Worm (Caenorhabditis elegans) whole organism, midembryonic: ENCODE results near the gene T25G12.11.

Experiments used
- T22C8.4 ChIP-seq: fragments of 200-800 bp; sonication (Bioruptor generic); IDR thresholded peaks from 2 replicates; pipeline ENCODE4 v1.3.6; 2022; ENCODE audit warnings: missing genetic modification characterization, missing compliant biosample characterization
- cog-1 ChIP-seq: sonication (generic microtip); optimal IDR thresholded peaks from 2 replicates; lab custom pipeline; 2016; ENCODE audit warnings: missing genetic modification characterization, missing compliant biosample characterization
- flt-1 ChIP-seq: fragments of 200-800 bp; sonication (Bioruptor generic); IDR thresholded peaks from 2 replicates; pipeline ENCODE4 v1.3.6; 2022; ENCODE audit warnings: missing genetic modification characterization, missing compliant biosample characterization
- klf-2 ChIP-seq: fragments of 200-800 bp; sonication (Bioruptor generic); conservative IDR thresholded peaks from 2 replicates; pipeline ENCODE4 v1.3.6; 2022; ENCODE audit warnings: missing genetic modification reagents, missing genetic modification characterization, missing compliant biosample characterization
- med-1 ChIP-seq: sonication (generic microtip); optimal IDR thresholded peaks from 2 replicates; lab custom pipeline; 2017; ENCODE audit warnings: missing genetic modification characterization, mild to moderate bottlenecking, missing compliant biosample characterization, antibody characterized with exemption, missing genetic modification reagents; ENCODE audit not compliant: insufficient read depth
- ref-1 ChIP-seq: fragments of 200-800 bp; sonication (Bioruptor generic); conservative IDR thresholded peaks from 2 replicates; pipeline ENCODE4 v1.3.6; 2022; ENCODE audit warnings: missing genetic modification reagents, missing genetic modification characterization, missing compliant biosample characterization
- tab-1 ChIP-seq: fragments of 200-800 bp; sonication (Bioruptor generic); IDR thresholded peaks from 2 replicates; pipeline ENCODE4 v1.3.6; 2022; ENCODE audit warnings: missing genetic modification characterization, missing compliant biosample characterization
- ztf-23 ChIP-seq: fragments of 200-800 bp; sonication (Bioruptor generic); IDR thresholded peaks from 2 replicates; pipeline ENCODE4 v1.3.6; 2022; ENCODE audit warnings: missing genetic modification reagents, missing genetic modification characterization, missing compliant biosample characterization
- ztf-29 ChIP-seq: fragments of 200-800 bp; sonication (Bioruptor generic); IDR thresholded peaks from 2 replicates; pipeline ENCODE4 v1.3.6; 2022; ENCODE audit warnings: missing genetic modification reagents, missing genetic modification characterization, missing compliant biosample characterization

T25G12.11 gene

DNA sequence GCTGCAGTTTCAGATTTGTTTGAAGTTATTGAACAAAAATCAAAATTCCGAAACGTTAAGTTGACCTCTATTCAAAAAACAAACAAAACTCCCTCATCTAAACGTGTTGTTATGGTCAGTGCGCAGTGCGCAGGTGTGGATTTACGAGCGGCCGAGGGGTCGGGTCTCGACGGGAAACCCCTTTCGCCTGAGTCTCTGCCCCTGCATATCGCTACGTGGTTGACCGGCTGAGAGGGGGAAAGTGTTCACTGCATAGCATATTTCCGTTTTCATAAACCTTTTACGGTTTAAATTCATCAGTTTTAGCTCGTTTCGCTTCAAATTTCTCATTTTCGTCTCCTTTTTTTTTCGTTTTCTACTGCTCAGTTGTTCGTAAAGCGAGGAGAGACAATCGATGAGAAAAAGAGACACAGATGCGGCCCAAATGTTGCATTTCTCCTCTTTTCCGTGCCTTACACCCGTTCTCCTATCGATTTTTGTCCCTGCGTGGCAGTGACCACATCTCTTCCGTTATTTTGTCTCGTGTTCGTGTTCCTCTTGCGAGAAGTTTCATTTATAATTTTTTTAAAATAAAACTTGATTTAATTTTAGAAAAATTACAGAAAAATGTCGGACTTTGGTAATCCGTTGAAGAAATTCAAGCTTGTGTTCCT is 15.3 kb downstream of the T25G12.11 start, which contains the start of gene rab-6.2:
rab-6.2 (plus strand) TSS at position 603 of the 653 bp plus-strand sequence.
- TF ChIP-seq flt-1 (0 out of 2 replicates have a peak, but pooled peaks have one; percentile 17), med-1 (GFP tag; lab: Kevin White, UChicago) (no peak)

DNA sequence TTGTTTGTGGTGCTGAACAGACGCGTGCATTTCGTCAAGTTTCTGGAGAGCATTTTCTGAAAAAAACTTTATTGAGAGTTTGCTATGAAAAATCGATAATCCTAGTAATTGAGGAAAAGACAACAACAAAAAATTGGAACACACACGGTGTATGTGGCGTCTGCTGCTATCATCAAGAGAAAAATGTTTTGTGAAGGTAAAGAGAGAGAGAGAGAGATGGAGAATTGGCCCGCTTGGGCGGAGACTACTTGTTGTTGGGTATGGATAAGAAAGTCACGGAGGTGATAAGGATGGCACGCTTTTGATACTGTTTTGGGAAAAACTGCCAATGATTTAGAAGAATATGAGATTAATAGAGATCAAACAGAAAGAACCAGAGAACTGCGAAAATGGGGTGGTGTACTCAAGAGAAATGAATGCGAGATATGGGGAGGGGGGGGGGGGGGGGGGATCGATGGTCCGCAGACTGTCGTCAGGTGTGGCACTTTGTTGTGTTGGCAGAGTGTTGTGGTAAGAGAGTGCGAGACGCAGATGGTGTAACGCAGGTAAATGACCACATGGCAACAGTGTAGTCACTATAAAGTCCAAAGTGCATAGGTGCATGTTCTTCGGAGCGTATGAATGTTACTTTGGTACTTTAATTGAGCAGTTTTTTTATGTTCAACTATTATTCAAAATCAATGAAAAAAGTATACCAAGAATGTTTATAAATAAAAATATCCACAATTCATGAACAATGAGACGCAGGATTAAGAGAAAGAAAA is 20.1 kb downstream of the T25G12.11 start, which contains the start of gene acdh-7:
acdh-7 (minus strand) TSS at position 56 of the 764 bp plus-strand sequence.
- 0 out of 2 replicates have a peak, but pooled peaks have one; percentile 35 for TF ChIP-seq ztf-23 (GFP tag; lab: Robert Waterston, UW)
- no peak for TF ChIP-seq ref-1 (GFP tag; lab: Robert Waterston, UW)
- no peak for TF ChIP-seq klf-2 (GFP tag; lab: Robert Waterston, UW)
- peak; percentile 44; the same call in 1 of the 2 replicates for TF ChIP-seq T22C8.4 (GFP tag; lab: Robert Waterston, UW)

DNA sequence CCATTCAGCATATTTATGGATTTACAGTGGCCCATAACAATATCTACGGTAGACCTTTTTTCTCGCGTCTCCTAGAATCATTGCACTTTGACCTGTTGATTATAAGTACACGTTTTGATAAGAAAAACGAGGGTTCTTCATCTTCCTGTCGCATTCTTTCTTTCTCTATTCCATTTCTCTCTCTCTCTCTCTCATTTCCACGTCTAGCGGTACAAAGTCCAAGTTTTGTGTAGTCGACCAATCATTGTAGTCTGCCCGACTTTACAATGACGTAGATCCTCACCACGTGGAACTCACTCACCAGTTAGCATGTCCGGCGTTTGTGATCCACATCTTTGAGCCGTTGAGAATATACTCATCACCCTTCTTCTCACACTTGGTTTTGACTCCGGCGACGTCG is 21.2 kb downstream of the T25G12.11 start:
- TF ChIP-seq tab-1 (GFP tag; lab: Robert Waterston, UW) (no peak), flt-1 (no peak), ztf-29 (GFP tag; lab: Robert Waterston, UW) (no peak), klf-2 (GFP tag; lab: Robert Waterston, UW) (no peak), T22C8.4 (GFP tag; lab: Robert Waterston, UW) (no peak), ref-1 (GFP tag; lab: Robert Waterston, UW) (no peak), cog-1 (tag; lab: Kevin White, UChicago) (no peak), ztf-23 (GFP tag; lab: Robert Waterston, UW) (no peak), med-1 (GFP tag; lab: Kevin White, UChicago) (no peak)

ce11 chrX:17215753-17216152 is 21.6 kb downstream of the T25G12.11 start:
- TF ChIP-seq med-1 (GFP tag; lab: Kevin White, UChicago), result no peak
- no peak for TF ChIP-seq T22C8.4 (GFP tag; lab: Robert Waterston, UW)
- TF ChIP-seq flt-1, result 0 out of 2 replicates have a peak, but pooled peaks have one; percentile 18
- TF ChIP-seq ztf-29 (GFP tag; lab: Robert Waterston, UW), result no peak

- TF ChIP-seq med-1 (GFP tag; lab: Kevin White, UChicago) (no peak), cog-1 (tag; lab: Kevin White, UChicago) (no peak), klf-2 (GFP tag; lab: Robert Waterston, UW) (no peak), T22C8.4 (GFP tag; lab: Robert Waterston, UW) (no peak), ref-1 (GFP tag; lab: Robert Waterston, UW) (no peak), tab-1 (GFP tag; lab: Robert Waterston, UW) (no peak), ztf-23 (GFP tag; lab: Robert Waterston, UW) (no peak), ztf-29 (GFP tag; lab: Robert Waterston, UW) (no peak), flt-1 (no peak)
Observed at ce11 chrX:17214803-17215202, 22.5 kb downstream of the T25G12.11 start, which contains the start of gene acdh-10. Gene acdh-10, minus strand, starts transcription at chrX:17214903.

DNA sequence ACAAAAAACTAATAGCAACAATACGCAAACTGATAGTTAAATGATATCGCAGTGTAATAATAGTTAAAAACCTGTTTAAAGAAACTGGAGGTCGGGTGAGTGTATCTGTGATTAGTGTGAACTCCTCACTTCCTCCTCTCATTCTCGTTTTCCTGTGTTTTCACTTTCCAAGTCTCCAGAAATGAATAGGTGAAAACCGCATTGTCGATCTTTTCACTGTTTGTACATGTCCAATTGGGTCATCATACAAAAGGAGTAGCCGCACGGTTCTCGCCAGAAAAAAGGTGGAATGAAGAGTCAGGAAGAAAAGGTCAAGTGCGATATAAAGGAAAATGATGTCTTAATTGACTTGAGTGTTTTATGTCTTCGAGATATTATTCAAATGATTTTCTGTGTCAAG is 25.8 kb downstream of the T25G12.11 start:
- TF ChIP-seq ref-1 (GFP tag; lab: Robert Waterston, UW) (no peak), cog-1 (tag; lab: Kevin White, UChicago) (no peak), T22C8.4 (GFP tag; lab: Robert Waterston, UW) (no peak), klf-2 (GFP tag; lab: Robert Waterston, UW) (no peak), ztf-29 (GFP tag; lab: Robert Waterston, UW) (no peak), tab-1 (GFP tag; lab: Robert Waterston, UW) (no peak), med-1 (GFP tag; lab: Kevin White, UChicago) (no peak), ztf-23 (GFP tag; lab: Robert Waterston, UW) (no peak), flt-1 (no peak)

DNA sequence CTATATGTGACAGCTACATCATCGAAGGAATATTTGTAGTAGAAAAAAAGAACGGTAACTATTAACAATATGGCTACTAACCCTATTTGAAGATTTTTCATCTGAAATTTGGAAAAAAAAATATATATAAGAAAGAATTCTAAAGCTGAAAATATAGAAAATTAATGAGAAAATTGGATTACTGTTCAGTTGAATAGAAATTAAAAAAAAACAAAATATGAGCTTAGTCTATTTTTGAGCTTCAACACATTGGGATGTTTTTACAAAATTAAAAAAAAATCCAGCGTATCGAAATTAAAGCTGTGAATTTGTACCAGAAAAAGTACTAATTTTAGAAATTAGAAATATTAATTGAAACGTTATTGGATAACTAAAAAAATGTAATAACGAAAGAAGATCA is 28.1 kb downstream of the T25G12.11 start, which contains the start of gene T08G2.2:
T08G2.2 (minus strand) TSS at position 101 of the 400 bp plus-strand sequence.
- TF ChIP-seq T22C8.4 (GFP tag; lab: Robert Waterston, UW) (no peak), ref-1 (GFP tag; lab: Robert Waterston, UW) (no peak), flt-1 (no peak), tab-1 (GFP tag; lab: Robert Waterston, UW) (no peak), med-1 (GFP tag; lab: Kevin White, UChicago) (no peak), ztf-23 (GFP tag; lab: Robert Waterston, UW) (no peak), cog-1 (tag; lab: Kevin White, UChicago) (no peak), ztf-29 (GFP tag; lab: Robert Waterston, UW) (no peak), klf-2 (GFP tag; lab: Robert Waterston, UW) (no peak)

DNA sequence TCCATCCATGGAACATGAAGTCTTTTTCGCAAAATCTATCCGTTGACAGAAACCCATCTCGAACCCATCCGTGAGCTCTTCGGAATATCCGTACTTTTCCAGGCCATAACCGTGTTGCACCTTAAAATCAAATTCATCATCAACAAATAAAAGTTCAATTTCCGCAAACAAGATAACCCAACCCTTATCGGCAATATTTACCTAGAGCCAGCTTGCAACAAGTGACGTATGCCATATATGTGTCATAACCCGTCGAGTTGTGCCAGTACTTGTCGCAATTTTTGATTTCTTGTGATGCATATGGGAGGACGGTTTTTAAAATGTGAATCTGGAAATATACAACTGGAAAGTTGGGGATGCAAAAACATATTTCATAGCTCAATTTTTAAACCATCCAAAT is 31.5 kb downstream of the T25G12.11 start:
- no peak for TF ChIP-seq tab-1 (GFP tag; lab: Robert Waterston, UW)
- TF ChIP-seq ztf-29 (GFP tag; lab: Robert Waterston, UW), result no peak
- no peak for TF ChIP-seq med-1 (GFP tag; lab: Kevin White, UChicago)
- TF ChIP-seq ztf-23 (GFP tag; lab: Robert Waterston, UW), result no peak
- TF ChIP-seq flt-1, result no peak
- no peak for TF ChIP-seq T22C8.4 (GFP tag; lab: Robert Waterston, UW)
- no peak for TF ChIP-seq cog-1 (tag; lab: Kevin White, UChicago)
- no peak for TF ChIP-seq ref-1 (GFP tag; lab: Robert Waterston, UW)
- no peak for TF ChIP-seq klf-2 (GFP tag; lab: Robert Waterston, UW)

- no peak for TF ChIP-seq klf-2 (GFP tag; lab: Robert Waterston, UW)
Observed at ce11 chrX:17203399-17203798, 33.9 kb downstream of the T25G12.11 start.
